Fruit fly (Drosophila melanogaster) whole organism, adult: ENCODE results near the gene CG1571.

ENCODE experiments used
- CG12768 ChIP-seq: fragments of 200-800 bp; sonication (Bioruptor generic); optimal IDR thresholded peaks from 2 replicates; lab custom pipeline; 2017; ENCODE audit warnings: missing biosample characterization, missing genetic modification characterization, mild to moderate bottlenecking, moderate library complexity, missing genetic modification reagents
- CG14711 ChIP-seq: fragments of 200-800 bp; sonication (Bioruptor generic); optimal IDR thresholded peaks from 2 replicates; lab custom pipeline; 2018; ENCODE audit warnings: missing biosample characterization, mild to moderate bottlenecking, missing genetic modification characterization, moderate library complexity
- CG1620 ChIP-seq: fragments of 200-800 bp; sonication (Bioruptor generic); optimal IDR thresholded peaks from 2 replicates; lab custom pipeline; 2016; ENCODE audit warnings: missing biosample characterization, missing genetic modification characterization
- CG5204 ChIP-seq: fragments of 200-800 bp; sonication (Bioruptor generic); optimal IDR thresholded peaks from 2 replicates; lab custom pipeline; 2016; ENCODE audit warnings: missing biosample characterization, missing genetic modification characterization
- CG7045 ChIP-seq: fragments of 200-800 bp; sonication (Bioruptor generic); optimal IDR thresholded peaks from 2 replicates; lab custom pipeline; 2017; ENCODE audit warnings: missing biosample characterization, mild to moderate bottlenecking, missing genetic modification characterization
- Crg-1 ChIP-seq: fragments of 200-800 bp; sonication (Bioruptor generic); optimal IDR thresholded peaks from 2 replicates; lab custom pipeline; 2016; ENCODE audit warnings: missing biosample characterization, missing genetic modification characterization
- Hr96 ChIP-seq: fragments of 200-800 bp; sonication (Bioruptor generic); optimal IDR thresholded peaks from 2 replicates; lab custom pipeline; 2016; ENCODE audit warnings: missing biosample characterization, missing genetic modification characterization
- Mnt ChIP-seq: fragments of 200-800 bp; sonication (Bioruptor generic); optimal IDR thresholded peaks from 2 replicates; lab custom pipeline; 2016; ENCODE audit warnings: missing biosample characterization, mild to moderate bottlenecking, missing genetic modification characterization
- bab1 ChIP-seq: fragments of 200-800 bp; sonication (Bioruptor generic); optimal IDR thresholded peaks from 3 replicates; lab custom pipeline; 2019; ENCODE audit warnings: missing biosample characterization, mild to moderate bottlenecking, missing genetic modification characterization, moderate library complexity
- cic ChIP-seq: fragments of 200-800 bp; sonication (Bioruptor generic); optimal IDR thresholded peaks from 2 replicates; lab custom pipeline; 2017; ENCODE audit warnings: missing biosample characterization, mild to moderate bottlenecking, missing genetic modification characterization, moderate library complexity
- cnc ChIP-seq, 2 experiments: fragments of >200 bp; optimal IDR thresholded peaks; 2 replicates each; lab custom pipeline; 2017
- kay ChIP-seq: fragments of 200-800 bp; sonication (Bioruptor generic); peaks from one replicate; lab custom pipeline; 2016; ENCODE audit warnings: missing biosample characterization, missing genetic modification characterization, borderline replicate concordance
- pad ChIP-seq: fragments of 200-800 bp; sonication (Bioruptor generic); optimal IDR thresholded peaks from 3 replicates; lab custom pipeline; 2017; ENCODE audit warnings: missing biosample characterization, missing genetic modification characterization, mild to moderate bottlenecking, moderate library complexity, missing genetic modification reagents
- tj ChIP-seq: fragments of 200-800 bp; sonication (Bioruptor generic); optimal IDR thresholded peaks from 3 replicates; lab custom pipeline; 2017; ENCODE audit warnings: missing biosample characterization, mild to moderate bottlenecking, missing genetic modification characterization, moderate library complexity

Gene CG1571

dm6 chrX:8125224-8125649, 49.6 kb downstream of the CG1571 start:
- TF ChIP-seq Hr96 (GFP tag; lab: Kevin White, UChicago) (no peak), pad (GFP tag; lab: Kevin White, UChicago) (no peak), kay (GFP tag; lab: Kevin White, UChicago) (no peak), CG12768 (no peak), cnc (optimal IDR thresholded peaks at IDR 0.05; lab: Kevin White, UChicago) (no peak), CG14711 (tag; lab: Kevin White, UChicago) (no peak), Crg-1 (GFP tag; lab: Kevin White, UChicago) (no peak), cic (GFP tag; lab: Kevin White, UChicago) (no peak), CG1620 (no peak)

dm6 chrX:8126149-8126548, 50.5 kb downstream of the CG1571 start:
- TF ChIP-seq Hr96 (GFP tag; lab: Kevin White, UChicago) (no peak), tj (GFP tag; lab: Kevin White, UChicago) (no peak), bab1 (no peak), CG1620 (no peak), CG5204 (GFP tag; lab: Kevin White, UChicago) (no peak), Crg-1 (GFP tag; lab: Kevin White, UChicago) (no peak), Mnt (no peak), pad (GFP tag; lab: Kevin White, UChicago) (no peak), CG7045 (GFP tag; lab: Kevin White, UChicago) (no peak)
